Worm (Caenorhabditis elegans) whole organism, L3 larva: ENCODE results near the gene lin-3.

Source experiments
- ZK546.5 ChIP-seq: sonication (generic microtip); optimal IDR thresholded peaks from 2 replicates; lab custom pipeline; 2017; ENCODE audit warnings: missing biosample characterization, missing genetic modification characterization
- fos-1 ChIP-seq: fragments of 150-350 bp; optimal IDR thresholded peaks from 2 replicates; lab custom pipeline; 2014; ENCODE audit warnings: missing biosample characterization, missing genetic modification characterization

- TF ChIP-seq fos-1 (tag; lab: Kevin White, UChicago) = no peak
- TF ChIP-seq ZK546.5 (tag; lab: Kevin White, UChicago) = no peak
Observed at ce11 chrIV:11111898-11112297, 57.8 kb downstream of the lin-3 start.
